Worm (Caenorhabditis elegans) whole organism, late embryonic: ENCODE results near the gene K12D12.4.

ENCODE experiments used
- T23F11.4 ChIP-seq: fragments of 200-800 bp; sonication (Bioruptor generic); optimal IDR thresholded peaks from 2 replicates; lab custom pipeline; 2018; ENCODE audit warnings: mild to moderate bottlenecking, missing genetic modification characterization, missing compliant biosample characterization
- Y22D7AL.16 ChIP-seq: sonication (generic microtip); optimal IDR thresholded peaks from 2 replicates; lab custom pipeline; 2016; ENCODE audit warnings: missing genetic modification characterization, missing compliant biosample characterization
- ahr-1 ChIP-seq: sonication (generic microtip); optimal IDR thresholded peaks from 2 replicates; lab custom pipeline; 2016; ENCODE audit warnings: missing genetic modification characterization, missing compliant biosample characterization
- ama-1 ChIP-seq: fragments of 150-350 bp; optimal IDR thresholded peaks from 2 replicates; lab custom pipeline; 2014
- ceh-18 ChIP-seq: sonication (generic microtip); optimal IDR thresholded peaks from 2 replicates; lab custom pipeline; 2016; ENCODE audit warnings: missing genetic modification characterization, missing compliant biosample characterization
- ceh-19 ChIP-seq: fragments of 200-800 bp; sonication (Bioruptor generic); optimal IDR thresholded peaks from 2 replicates; lab custom pipeline; 2018; ENCODE audit warnings: mild to moderate bottlenecking, missing genetic modification characterization, missing compliant biosample characterization
- ceh-24 ChIP-seq: sonication (generic microtip); optimal IDR thresholded peaks from 2 replicates; lab custom pipeline; 2016; ENCODE audit warnings: mild to moderate bottlenecking, missing genetic modification characterization, missing compliant biosample characterization
- ceh-30 ChIP-seq: fragments of 150-350 bp; optimal IDR thresholded peaks from 2 replicates; lab custom pipeline; 2014; ENCODE audit warnings: missing biosample characterization, missing genetic modification characterization
- ceh-45 ChIP-seq: fragments of 200-800 bp; sonication (Bioruptor generic); IDR thresholded peaks from 2 replicates; pipeline ENCODE4 v1.3.6; 2022; ENCODE audit warnings: missing genetic modification reagents, missing genetic modification characterization, missing compliant biosample characterization
- dve-1 ChIP-seq: sonication (generic microtip); optimal IDR thresholded peaks from 2 replicates; lab custom pipeline; 2017; ENCODE audit warnings: antibody characterized with exemption, mild to moderate bottlenecking, missing genetic modification characterization, missing compliant biosample characterization
- elt-4 ChIP-seq: sonication (generic microtip); optimal IDR thresholded peaks from 2 replicates; lab custom pipeline; 2016; ENCODE audit warnings: missing genetic modification characterization, missing compliant biosample characterization
- ets-4 ChIP-seq: sonication (generic microtip); optimal IDR thresholded peaks from 2 replicates; lab custom pipeline; 2016; ENCODE audit warnings: missing genetic modification characterization, missing compliant biosample characterization
- eyg-1 ChIP-seq: sonication (generic microtip); optimal IDR thresholded peaks from 2 replicates; lab custom pipeline; 2016; ENCODE audit warnings: missing genotype, missing genetic modification characterization, missing compliant biosample characterization
- fkh-6 ChIP-seq: sonication (generic microtip); optimal IDR thresholded peaks from 2 replicates; lab custom pipeline; 2016; ENCODE audit warnings: missing genetic modification characterization, missing compliant biosample characterization
- gmeb-2 ChIP-seq: sonication (generic microtip); optimal IDR thresholded peaks from 2 replicates; lab custom pipeline; 2016; ENCODE audit warnings: missing genetic modification characterization, inconsistent platforms, missing compliant biosample characterization
- hlh-15 ChIP-seq: sonication (generic microtip); optimal IDR thresholded peaks from 2 replicates; lab custom pipeline; 2016; ENCODE audit warnings: missing genetic modification characterization, missing compliant biosample characterization
- hlh-30 ChIP-seq: sonication (generic microtip); optimal IDR thresholded peaks from 2 replicates; lab custom pipeline; 2017; ENCODE audit warnings: antibody characterized with exemption, missing genetic modification characterization, missing compliant biosample characterization; ENCODE audit not compliant: insufficient read depth
- hlh-6 ChIP-seq: sonication (generic microtip); optimal IDR thresholded peaks from 2 replicates; lab custom pipeline; 2016; ENCODE audit warnings: missing genotype, missing genetic modification characterization, missing compliant biosample characterization
- hlh-8 ChIP-seq: sonication (generic microtip); optimal IDR thresholded peaks from 2 replicates; lab custom pipeline; 2016; ENCODE audit warnings: missing genotype, missing genetic modification characterization, missing compliant biosample characterization
- lim-6 ChIP-seq: sonication (generic microtip); optimal IDR thresholded peaks from 2 replicates; lab custom pipeline; 2016; ENCODE audit warnings: missing genetic modification characterization, missing compliant biosample characterization
- madf-2 ChIP-seq: sonication (generic microtip); optimal IDR thresholded peaks from 2 replicates; lab custom pipeline; 2017; ENCODE audit warnings: missing genetic modification characterization, missing compliant biosample characterization
- mec-3 ChIP-seq: sonication (generic microtip); optimal IDR thresholded peaks from 2 replicates; lab custom pipeline; 2016; ENCODE audit warnings: borderline replicate concordance, missing genetic modification characterization, missing compliant biosample characterization
- odd-2 ChIP-seq: sonication (generic microtip); optimal IDR thresholded peaks from 2 replicates; lab custom pipeline; 2017; ENCODE audit warnings: antibody characterized with exemption, mild to moderate bottlenecking, missing genetic modification characterization, missing compliant biosample characterization
- pag-3 ChIP-seq: sonication (generic microtip); optimal IDR thresholded peaks from 2 replicates; lab custom pipeline; 2016; ENCODE audit warnings: missing compliant biosample characterization, missing genetic modification characterization, borderline replicate concordance
- pqm-1 ChIP-seq: sonication (generic microtip); optimal IDR thresholded peaks from 2 replicates; lab custom pipeline; 2016; ENCODE audit warnings: missing genetic modification characterization, missing compliant biosample characterization
- pros-1 ChIP-seq: fragments of 150-350 bp; optimal IDR thresholded peaks from 2 replicates; lab custom pipeline; 2014; ENCODE audit warnings: missing biosample characterization, missing genetic modification reagents, missing genetic modification characterization
- sdc-2 ChIP-seq: sonication (generic microtip); optimal IDR thresholded peaks from 2 replicates; lab custom pipeline; 2016; ENCODE audit warnings: missing genotype, missing genetic modification characterization, missing compliant biosample characterization
- unc-42 ChIP-seq: sonication (generic microtip); optimal IDR thresholded peaks from 2 replicates; lab custom pipeline; 2016; ENCODE audit warnings: missing genotype, missing genetic modification characterization, missing compliant biosample characterization
- unc-55 ChIP-seq: sonication (generic microtip); optimal IDR thresholded peaks from 2 replicates; lab custom pipeline; 2017; ENCODE audit warnings: missing biosample characterization, missing genetic modification reagents, missing genetic modification characterization
- unc-86 ChIP-seq: sonication (generic microtip); optimal IDR thresholded peaks from 2 replicates; lab custom pipeline; 2016; ENCODE audit warnings: missing genetic modification characterization, missing compliant biosample characterization
- zip-5 ChIP-seq: sonication (generic microtip); optimal IDR thresholded peaks from 2 replicates; lab custom pipeline; 2016; ENCODE audit warnings: missing genetic modification characterization, missing compliant biosample characterization

The K12D12.4 gene

DNA sequence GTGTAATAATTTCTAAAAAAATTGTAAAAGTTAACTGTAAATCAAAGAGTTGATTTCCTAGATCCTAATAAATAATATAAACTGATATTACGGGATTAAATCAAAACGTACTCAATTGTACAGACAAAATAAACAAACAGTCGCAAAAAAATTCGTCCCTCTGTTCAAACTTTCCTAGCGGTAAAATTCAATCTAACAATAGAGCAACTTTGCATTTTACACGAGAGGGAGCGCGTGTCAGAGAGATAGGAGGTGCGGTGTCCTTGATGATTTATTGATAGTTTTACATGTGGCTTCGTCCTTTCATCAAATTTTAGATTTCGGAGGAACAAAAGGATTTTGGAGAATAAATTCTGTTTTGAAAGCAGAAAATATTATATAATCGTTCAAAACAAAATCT is 34.9 kb downstream of the K12D12.4 start:
- TF ChIP-seq sdc-2 (tag; lab: Kevin White, UChicago) = no peak
- peak; percentile 16 for TF ChIP-seq unc-55 (GFP tag; lab: Kevin White, UChicago)

- TF ChIP-seq ceh-19 (GFP tag; lab: Kevin White, UChicago) (no peak), pag-3 (no peak), hlh-30 (no peak), dve-1 (tag; lab: Kevin White, UChicago) (no peak), pqm-1 (tag; lab: Kevin White, UChicago) (no peak), unc-42 (tag; lab: Kevin White, UChicago) (no peak), eyg-1 (tag; lab: Kevin White, UChicago) (no peak)
Measured at ce11 chrII:11829920-11830319, 35.6 kb downstream of the K12D12.4 start, which contains the start of gene pes-5. Gene pes-5 (minus strand): TSS chrII:11830020.

DNA sequence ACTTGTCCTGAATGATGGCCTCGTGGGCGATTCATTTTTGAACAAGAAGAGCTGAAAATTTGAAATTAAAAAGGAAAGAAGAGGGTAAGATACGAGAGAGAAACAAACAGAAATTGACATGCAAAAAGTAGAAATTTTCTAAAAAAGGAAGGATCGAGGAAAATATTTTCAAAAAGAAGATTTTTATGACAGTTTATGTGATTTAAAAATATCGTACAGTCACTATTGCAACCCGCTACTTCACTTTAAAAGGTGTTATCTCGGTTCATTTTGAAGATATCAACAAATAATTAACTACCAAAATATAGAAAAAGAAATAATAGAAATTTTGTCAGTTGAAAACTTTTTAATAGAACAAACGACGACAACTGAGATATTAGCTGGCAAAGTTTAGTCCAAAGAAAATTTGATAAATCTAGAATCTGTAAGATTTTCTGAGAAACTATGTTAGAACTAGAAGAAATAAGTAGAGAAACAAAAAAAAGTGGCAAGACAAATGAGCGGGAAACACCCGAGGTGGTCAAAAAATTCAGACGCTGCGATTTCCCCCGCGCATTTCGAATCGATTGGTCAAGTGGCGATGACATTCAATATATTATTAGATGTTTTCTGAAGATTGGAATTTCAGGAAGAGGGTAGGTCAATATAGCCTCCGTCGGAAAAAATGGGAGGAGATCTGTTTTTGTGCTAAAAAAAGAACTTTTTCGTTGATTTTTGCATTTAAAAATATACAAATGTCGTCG is 41.8 kb downstream of the K12D12.4 start, which contains the start of gene Y6D1A.1:
Gene Y6D1A.1, minus strand, starts transcription at position 51 of the 743 bp plus-strand sequence.
- TF ChIP-seq ceh-18 (tag; lab: Kevin White, UChicago) (no peak), odd-2 (tag; lab: Kevin White, UChicago) (no peak), hlh-8 (tag; lab: Kevin White, UChicago) (no peak), lim-6 (tag; lab: Kevin White, UChicago) (no peak), ama-1 (no peak), eyg-1 (tag; lab: Kevin White, UChicago) (no peak), ceh-19 (GFP tag; lab: Kevin White, UChicago) (no peak), gmeb-2 (tag; lab: Kevin White, UChicago) (no peak), ceh-45 (GFP tag; lab: Robert Waterston, UW) (no peak), ceh-30 (tag; lab: Kevin White, UChicago) (no peak), zip-5 (tag; lab: Kevin White, UChicago) (no peak), pqm-1 (tag; lab: Kevin White, UChicago) (no peak), hlh-15 (tag; lab: Kevin White, UChicago) (no peak), T23F11.4 (GFP tag; lab: Kevin White, UChicago) (no peak), mec-3 (tag; lab: Kevin White, UChicago) (no peak), Y22D7AL.16 (no peak)

DNA sequence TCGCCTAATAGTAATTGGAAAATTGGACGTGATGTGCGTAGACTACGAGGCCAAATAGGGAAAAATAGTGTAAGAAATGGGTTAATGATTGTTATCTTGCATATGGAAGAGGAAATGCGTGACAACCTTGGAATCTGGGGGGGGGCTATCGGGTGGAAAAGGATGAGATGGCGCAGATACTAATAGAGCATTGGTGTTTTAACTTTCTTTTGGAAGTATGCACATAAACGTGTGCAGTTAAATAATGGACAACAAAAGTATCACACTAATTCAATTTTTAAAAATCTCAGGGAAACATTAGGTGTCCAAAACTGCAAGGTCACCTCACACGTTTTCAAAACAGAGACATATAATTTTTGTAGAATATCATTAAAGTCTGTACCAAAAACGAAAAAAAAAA is 45.7 kb downstream of the K12D12.4 start, which contains the start of gene Y6D1A.2:
Gene Y6D1A.2, minus strand, starts transcription at position 101 of the 400 bp plus-strand sequence.
- TF ChIP-seq lim-6 (tag; lab: Kevin White, UChicago) = no peak
- TF ChIP-seq hlh-30 = no peak
- no peak for TF ChIP-seq gmeb-2 (tag; lab: Kevin White, UChicago)
- no peak for TF ChIP-seq ets-4 (tag; lab: Kevin White, UChicago)

ce11 chrII:11816475-11816874 is 49.1 kb downstream of the K12D12.4 start, which contains the start of gene pap-3:
Gene pap-3 (minus strand): TSS chrII:11816575.
- TF ChIP-seq ceh-19 (GFP tag; lab: Kevin White, UChicago) (no peak), ahr-1 (tag; lab: Kevin White, UChicago) (no peak), unc-86 (tag; lab: Kevin White, UChicago) (no peak), elt-4 (tag; lab: Kevin White, UChicago) (no peak), hlh-15 (tag; lab: Kevin White, UChicago) (no peak), ceh-24 (tag; lab: Kevin White, UChicago) (no peak), pag-3 (no peak), ceh-30 (tag; lab: Kevin White, UChicago) (no peak), fkh-6 (no peak), madf-2 (tag; lab: Kevin White, UChicago) (no peak), hlh-6 (tag; lab: Kevin White, UChicago) (no peak), pros-1 (tag; lab: Kevin White, UChicago) (no peak)
